Fruit fly (Drosophila melanogaster) whole organism, prepupa: ENCODE results near the gene CG9467.
A peak's percentile ranks its signal among the peaks of the same experiment; 100 is the strongest.

ENCODE experiments used
- Blimp-1 ChIP-seq: fragments of 200-800 bp; sonication (Bioruptor generic); optimal IDR thresholded peaks from 3 replicates; lab custom pipeline; 2017; ENCODE audit warnings: missing biosample characterization, missing genetic modification characterization, mild to moderate bottlenecking, moderate library complexity, missing genetic modification reagents
- CG10631 ChIP-seq: fragments of 200-800 bp; sonication (Bioruptor generic); optimal IDR thresholded peaks from 2 replicates; lab custom pipeline; 2016; ENCODE audit warnings: missing biosample characterization, missing genetic modification characterization
- CG11762 ChIP-seq: fragments of 200-800 bp; sonication (Bioruptor generic); optimal IDR thresholded peaks from 3 replicates; lab custom pipeline; 2016; ENCODE audit warnings: missing biosample characterization, missing genetic modification characterization; ENCODE audit not compliant: insufficient read depth
- CG15336 ChIP-seq: fragments of 200-800 bp; sonication (Bioruptor generic); IDR thresholded peaks from 2 replicates; pipeline ENCODE4 v1.3.6; 2022; ENCODE audit warnings: missing biosample characterization, missing genetic modification characterization
- CG1621 ChIP-seq: fragments of 200-800 bp; sonication (Bioruptor generic); optimal IDR thresholded peaks from 3 replicates; lab custom pipeline; 2018; ENCODE audit warnings: missing biosample characterization, mild to moderate bottlenecking, missing genetic modification characterization
- CG16779 ChIP-seq: fragments of 200-800 bp; sonication (Bioruptor generic); optimal IDR thresholded peaks from 3 replicates; lab custom pipeline; 2017; ENCODE audit warnings: missing biosample characterization, mild to moderate bottlenecking, missing genetic modification characterization
- CG3032 ChIP-seq: fragments of 200-800 bp; optimal IDR thresholded peaks from 2 replicates; lab custom pipeline; 2019; ENCODE audit warnings: missing biosample characterization, mild to moderate bottlenecking, missing genetic modification characterization, moderate library complexity
- CG31627 ChIP-seq: fragments of 200-800 bp; sonication (Bioruptor generic); optimal IDR thresholded peaks from 3 replicates; lab custom pipeline; 2016; ENCODE audit warnings: missing biosample characterization, missing genetic modification characterization
- CG34406 ChIP-seq: fragments of 200-800 bp; sonication (Bioruptor generic); optimal IDR thresholded peaks from 3 replicates; lab custom pipeline; 2016; ENCODE audit warnings: missing biosample characterization, missing genetic modification characterization
- CG3919 ChIP-seq: fragments of 200-800 bp; sonication (Bioruptor generic); optimal IDR thresholded peaks from 3 replicates; lab custom pipeline; 2016; ENCODE audit warnings: missing biosample characterization, missing genetic modification characterization
- CG4318 ChIP-seq: fragments of 200-800 bp; sonication (Bioruptor generic); optimal IDR thresholded peaks from 3 replicates; lab custom pipeline; 2017; ENCODE audit warnings: missing biosample characterization, mild to moderate bottlenecking, missing genetic modification characterization
- CG6808 ChIP-seq: fragments of 200-800 bp; sonication (Bioruptor generic); optimal IDR thresholded peaks from 3 replicates; lab custom pipeline; 2017; ENCODE audit warnings: missing biosample characterization, missing genetic modification characterization, mild to moderate bottlenecking, moderate library complexity, missing genetic modification reagents
- CG6854 ChIP-seq: fragments of 200-800 bp; sonication (Bioruptor generic); optimal IDR thresholded peaks from 2 replicates; lab custom pipeline; 2017; ENCODE audit warnings: missing biosample characterization, mild to moderate bottlenecking, missing genetic modification characterization
- CG7368 ChIP-seq: fragments of 200-800 bp; sonication (Bioruptor generic); optimal IDR thresholded peaks from 3 replicates; lab custom pipeline; 2016; ENCODE audit warnings: missing biosample characterization, missing genetic modification characterization
- CG8119 ChIP-seq: fragments of 200-800 bp; sonication (Bioruptor generic); IDR thresholded peaks from 3 replicates; pipeline ENCODE4 v1.3.6; 2022; ENCODE audit warnings: missing biosample characterization, missing genetic modification characterization
- CG8319 ChIP-seq: fragments of 200-800 bp; sonication (Bioruptor generic); optimal IDR thresholded peaks from 3 replicates; lab custom pipeline; 2016; ENCODE audit warnings: missing biosample characterization, missing genetic modification characterization
- CG8632 ChIP-seq: fragments of 200-800 bp; sonication (Bioruptor generic); optimal IDR thresholded peaks from 3 replicates; lab custom pipeline; 2016; ENCODE audit warnings: missing biosample characterization, missing genetic modification characterization
- CG9139 ChIP-seq: fragments of 200-800 bp; sonication (Bioruptor generic); optimal IDR thresholded peaks from 3 replicates; lab custom pipeline; 2017; ENCODE audit warnings: missing biosample characterization, mild to moderate bottlenecking, missing genetic modification characterization
- Eip75B ChIP-seq: fragments of 200-800 bp; sonication (Bioruptor generic); optimal IDR thresholded peaks from 3 replicates; lab custom pipeline; 2016; ENCODE audit warnings: missing biosample characterization, missing genetic modification characterization
- Eip78C ChIP-seq: fragments of 200-800 bp; sonication (Bioruptor generic); peaks from one replicate; lab custom pipeline; 2016; ENCODE audit warnings: missing biosample characterization, missing genetic modification characterization
- Ets21C ChIP-seq: fragments of 200-800 bp; sonication (Bioruptor generic); optimal IDR thresholded peaks from 3 replicates; lab custom pipeline; 2016; ENCODE audit warnings: missing biosample characterization, missing genetic modification characterization
- Ets96B ChIP-seq: fragments of 200-800 bp; optimal IDR thresholded peaks from 2 replicates; lab custom pipeline; 2019; ENCODE audit warnings: missing biosample characterization, mild to moderate bottlenecking, missing genetic modification characterization, moderate library complexity
- Gug ChIP-seq: fragments of 200-800 bp; sonication (Bioruptor generic); IDR thresholded peaks from 2 replicates; pipeline ENCODE4 v1.3.6; 2022; ENCODE audit warnings: missing biosample characterization, missing genetic modification characterization
- Lpt ChIP-seq: fragments of 200-800 bp; sonication (Bioruptor generic); optimal IDR thresholded peaks from 3 replicates; lab custom pipeline; 2016; ENCODE audit warnings: missing biosample characterization, missing genetic modification characterization
- Met ChIP-seq: fragments of 200-800 bp; sonication (Bioruptor generic); optimal IDR thresholded peaks from 3 replicates; lab custom pipeline; 2016; ENCODE audit warnings: missing biosample characterization, missing genetic modification characterization
- Smox ChIP-seq: fragments of 200-800 bp; sonication (Bioruptor generic); optimal IDR thresholded peaks from 3 replicates; lab custom pipeline; 2016; ENCODE audit warnings: missing biosample characterization, missing genetic modification characterization
- Sox15 ChIP-seq: fragments of 200-800 bp; sonication (Bioruptor generic); optimal IDR thresholded peaks from 3 replicates; lab custom pipeline; 2016; ENCODE audit warnings: missing biosample characterization, missing genetic modification characterization
- achi ChIP-seq: fragments of 200-800 bp; sonication (Bioruptor generic); optimal IDR thresholded peaks from 3 replicates; lab custom pipeline; 2016; ENCODE audit warnings: missing biosample characterization, missing genetic modification characterization
- acj6 ChIP-seq: fragments of 200-800 bp; sonication (Bioruptor generic); optimal IDR thresholded peaks from 3 replicates; lab custom pipeline; 2016; ENCODE audit warnings: missing biosample characterization, missing genetic modification characterization
- cyc ChIP-seq: fragments of 200-800 bp; sonication (Bioruptor generic); optimal IDR thresholded peaks from 3 replicates; lab custom pipeline; 2016; ENCODE audit warnings: missing biosample characterization, missing genetic modification characterization
- dac ChIP-seq: fragments of 200-800 bp; sonication (Bioruptor generic); optimal IDR thresholded peaks from 2 replicates; lab custom pipeline; 2017; ENCODE audit warnings: missing biosample characterization, mild to moderate bottlenecking, missing genetic modification characterization
- dsx ChIP-seq: fragments of 200-800 bp; optimal IDR thresholded peaks from 3 replicates; lab custom pipeline; 2019; ENCODE audit warnings: missing biosample characterization, mild to moderate bottlenecking, missing genetic modification characterization, moderate library complexity; ENCODE audit not compliant: poor library complexity, severe bottlenecking
- eg ChIP-seq: fragments of 200-800 bp; sonication (Bioruptor generic); IDR thresholded peaks from 3 replicates; pipeline ENCODE4 v1.3.6; 2022; ENCODE audit warnings: missing biosample characterization, missing genetic modification characterization
- fkh ChIP-seq: fragments of 200-800 bp; sonication (Bioruptor generic); optimal IDR thresholded peaks from 3 replicates; lab custom pipeline; 2017; ENCODE audit warnings: missing biosample characterization, mild to moderate bottlenecking, missing genetic modification characterization, moderate library complexity
- lz ChIP-seq: fragments of 200-800 bp; sonication (Bioruptor generic); optimal IDR thresholded peaks from 3 replicates; lab custom pipeline; 2016; ENCODE audit warnings: missing biosample characterization, missing genetic modification characterization
- pdm3 ChIP-seq: fragments of 200-800 bp; sonication (Bioruptor generic); optimal IDR thresholded peaks from 3 replicates; lab custom pipeline; 2016; ENCODE audit warnings: missing biosample characterization, missing genetic modification characterization
- salr ChIP-seq, 2 experiments: fragments of 200-800 bp; sonication (Bioruptor generic); optimal IDR thresholded peaks; 3 replicates each; lab custom pipeline; 2016 to 2018; ENCODE audit warnings: missing biosample characterization in 2 of 2, missing genetic modification characterization in 2 of 2, mild to moderate bottlenecking in 1 of 2
- ss ChIP-seq, 2 experiments: fragments of 200-800 bp; sonication (Bioruptor generic); optimal IDR thresholded peaks; 2 replicates in 1 of 2; 3 replicates in 1 of 2; lab custom pipeline; 2017 to 2018; ENCODE audit warnings: mild to moderate bottlenecking in 2 of 2, missing biosample characterization in 2 of 2, missing genetic modification characterization in 2 of 2, moderate library complexity in 1 of 2
- svp ChIP-seq: fragments of 200-800 bp; sonication (Bioruptor generic); peaks from one replicate; lab custom pipeline; 2016; ENCODE audit warnings: missing biosample characterization, missing genetic modification characterization
- topi ChIP-seq: fragments of 200-800 bp; sonication (Bioruptor generic); optimal IDR thresholded peaks from 3 replicates; lab custom pipeline; 2016; ENCODE audit warnings: missing biosample characterization, missing genetic modification characterization
- vri ChIP-seq: fragments of 200-800 bp; sonication (Bioruptor generic); optimal IDR thresholded peaks from 3 replicates; lab custom pipeline; 2016; ENCODE audit warnings: missing biosample characterization, mild to moderate bottlenecking, missing genetic modification characterization

The CG9467 gene

DNA sequence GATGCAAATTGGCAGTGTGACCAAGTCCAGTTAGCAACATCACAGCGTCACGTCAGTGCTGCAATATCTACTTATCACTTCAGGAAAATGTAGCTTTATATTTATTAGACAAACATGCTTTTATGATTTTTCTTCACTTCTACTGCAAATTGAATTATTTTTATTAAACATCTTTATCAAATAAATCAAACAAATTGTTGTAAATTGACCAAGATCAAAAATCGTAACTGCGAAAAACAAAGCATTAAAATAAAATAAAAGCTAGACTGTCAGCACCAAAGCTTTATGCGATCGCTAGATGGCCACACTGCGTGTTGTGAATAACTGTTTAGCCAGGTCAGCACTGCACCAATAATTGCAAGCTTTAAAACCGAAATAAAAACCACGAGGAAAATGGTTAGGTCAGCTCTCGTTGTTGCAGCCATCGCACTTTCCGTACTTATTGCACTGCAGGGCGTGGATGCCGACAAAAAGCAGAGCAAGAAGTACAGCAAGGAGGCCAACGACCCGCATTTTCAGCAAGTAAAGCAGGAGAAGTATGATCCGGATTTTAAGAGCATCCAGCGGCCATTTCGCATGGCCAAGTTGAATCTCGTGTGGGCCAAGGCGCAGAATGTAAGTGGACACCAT, 9.5 kb downstream of the CG9467 start, which contains the start of the genes CG12945 and CG8507 (continued):
- TF ChIP-seq CG11762 (GFP tag; lab: Kevin White, UChicago) (no peak), CG16779 (tag; lab: Kevin White, UChicago) (no peak), lz (GFP tag; lab: Kevin White, UChicago) (peak; percentile 65), Smox (no peak), fkh (GFP tag; lab: Kevin White, UChicago) (no peak), CG6808 (GFP tag; lab: Kevin White, UChicago) (no peak), CG31627 (GFP tag; lab: Kevin White, UChicago) (peak; percentile 58), dac (no peak), pdm3 (GFP tag; lab: Kevin White, UChicago) (no peak)

DNA sequence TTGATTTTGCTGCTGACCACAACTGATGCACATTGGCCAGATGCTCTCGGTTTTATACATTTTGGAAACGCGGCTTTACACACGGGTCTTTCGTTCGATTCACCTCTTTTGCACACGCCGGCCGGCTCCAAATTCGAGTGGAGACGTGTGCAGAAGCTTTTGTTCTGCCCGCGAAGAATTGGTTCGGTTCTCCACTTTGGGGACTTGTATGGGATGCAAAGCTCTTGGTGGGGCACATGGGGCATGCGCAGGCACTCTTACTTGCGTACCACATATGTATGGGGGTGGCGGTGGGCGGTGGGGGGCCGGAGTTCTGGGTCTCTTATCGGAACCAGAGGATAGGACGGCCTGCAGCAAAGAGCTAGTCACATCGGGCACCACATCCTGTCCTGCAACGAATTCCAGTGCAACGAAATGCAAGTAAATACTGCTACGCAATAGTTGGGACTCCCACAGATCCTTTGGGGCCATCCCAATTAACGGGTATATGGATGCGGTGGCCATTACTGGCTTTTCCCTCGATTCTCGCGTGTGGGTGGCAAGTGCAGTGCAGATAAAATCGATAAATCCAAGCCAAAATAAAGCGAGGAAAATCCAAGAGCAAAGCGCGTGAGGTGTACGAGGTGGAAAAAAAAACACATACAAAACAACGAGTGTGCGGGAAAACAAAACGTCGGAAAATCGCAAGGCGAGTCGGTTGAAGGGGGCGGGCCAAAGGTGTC, 16.3 kb downstream of the CG9467 start, which contains the start of the genes MtnA and CG8500:
TSS of gene MtnA (minus strand) at position 30 of the 722 bp plus-strand sequence.
TSS of gene CG8500 (plus strand) at position 313 of the 722 bp plus-strand sequence.
- TF ChIP-seq ss (GFP tag; optimal IDR thresholded peaks at IDR 0.05; lab: Kevin White, UChicago) (peak in 1 of 2 experiments; percentile 18), cyc (GFP tag; lab: Kevin White, UChicago) (no peak), Eip75B (GFP tag; lab: Kevin White, UChicago) (no peak), CG15336 (GFP tag; lab: Robert Waterston, UW) (0 out of 2 replicates have a peak, but pooled peaks have one; percentile 16), salr (GFP tag; optimal IDR thresholded peaks at IDR 0.05; lab: Kevin White, UChicago) (no peak), acj6 (GFP tag; lab: Kevin White, UChicago) (no peak), Eip78C (GFP tag; lab: Kevin White, UChicago) (no peak), CG4318 (GFP tag; lab: Kevin White, UChicago) (no peak), pdm3 (GFP tag; lab: Kevin White, UChicago) (no peak), CG9139 (GFP tag; lab: Kevin White, UChicago) (no peak), CG1621 (tag; lab: Kevin White, UChicago) (no peak), topi (no peak), CG6808 (GFP tag; lab: Kevin White, UChicago) (no peak), CG8632 (GFP tag; lab: Kevin White, UChicago) (no peak), Gug (GFP tag; lab: Robert Waterston, UW) (no peak), CG3032 (no peak), Met (GFP tag; lab: Kevin White, UChicago) (no peak), svp (peak; percentile 70)

DNA sequence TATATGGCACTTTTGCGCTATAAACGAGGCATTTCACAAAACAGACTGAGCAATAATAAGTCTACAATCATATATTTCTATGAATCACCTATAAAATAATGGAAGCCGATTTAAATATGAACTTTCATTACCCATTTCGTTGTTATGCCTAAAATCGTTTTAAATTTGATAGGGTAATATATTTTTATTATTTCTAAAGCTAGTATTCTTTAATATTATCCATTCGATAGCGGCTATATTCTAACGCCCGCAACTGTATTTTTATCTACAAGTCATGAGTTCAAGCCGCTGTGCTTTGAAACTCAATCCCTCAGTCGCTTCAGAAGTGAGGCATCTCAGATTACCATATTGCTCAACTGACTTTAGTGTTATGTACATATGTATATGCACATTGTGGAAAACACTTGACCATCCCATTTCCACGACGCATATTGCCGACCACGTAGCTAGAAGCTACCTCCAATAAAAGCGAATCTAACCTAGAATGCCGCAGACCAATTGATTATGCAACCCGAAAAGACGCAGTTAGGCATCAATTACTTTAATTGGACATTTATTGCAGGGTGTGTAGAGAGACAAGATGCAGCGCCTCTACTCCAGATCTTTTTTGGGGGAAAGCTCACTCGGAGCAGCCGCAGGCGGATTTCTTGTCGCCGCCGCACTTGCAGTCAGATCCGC, 17.4 kb downstream of the CG9467 start:
- TF ChIP-seq CG10631 (peak; percentile 32), Blimp-1 (GFP tag; lab: Kevin White, UChicago) (no peak), cyc (GFP tag; lab: Kevin White, UChicago) (no peak), CG3919 (no peak), Lpt (GFP tag; lab: Kevin White, UChicago) (no peak), dsx (GFP tag; lab: Kevin White, UChicago) (no peak), Met (GFP tag; lab: Kevin White, UChicago) (no peak), Smox (no peak), Sox15 (no peak), CG6854 (GFP tag; lab: Kevin White, UChicago) (no peak), CG3032 (no peak), vri (GFP tag; lab: Kevin White, UChicago) (peak; percentile 23), CG15336 (GFP tag; lab: Robert Waterston, UW) (peak; percentile 42), CG16779 (tag; lab: Kevin White, UChicago) (no peak), acj6 (GFP tag; lab: Kevin White, UChicago) (peak; percentile 5), Ets21C (no peak), CG34406 (no peak), eg (GFP tag; lab: Robert Waterston, UW) (peak; percentile 36; the same call in 1 of the 3 replicates), pdm3 (GFP tag; lab: Kevin White, UChicago) (no peak), Ets96B (tag; lab: Kevin White, UChicago) (peak; percentile 9), achi (no peak), salr (GFP tag; optimal IDR thresholded peaks at IDR 0.05; lab: Kevin White, UChicago) (no peak), CG8319 (GFP tag; lab: Kevin White, UChicago) (no peak), svp (peak; percentile 78), CG11762 (GFP tag; lab: Kevin White, UChicago) (no peak), ss (GFP tag; optimal IDR thresholded peaks at IDR 0.05; lab: Kevin White, UChicago) (no peak), CG8632 (GFP tag; lab: Kevin White, UChicago) (no peak), topi (no peak), CG8119 (no peak; the same call in 2 of the 3 replicates), CG7368 (GFP tag; lab: Kevin White, UChicago) (no peak)
